Worm (Caenorhabditis elegans) whole organism, L1 larva: ENCODE measurements around the gene F52E1.3.

Experiments
- ces-1 ChIP-seq: fragments of 150-350 bp; optimal IDR thresholded peaks from 2 replicates; lab custom pipeline; 2014; ENCODE audit warnings: missing biosample characterization, missing genetic modification reagents, missing genetic modification characterization
- elt-2 ChIP-seq: sonication (generic microtip); optimal IDR thresholded peaks from 2 replicates; lab custom pipeline; 2016; ENCODE audit warnings: missing genetic modification characterization, mild to moderate bottlenecking, inconsistent platforms, missing compliant biosample characterization, missing genetic modification reagents
- fos-1 ChIP-seq: fragments of 150-350 bp; optimal IDR thresholded peaks from 2 replicates; lab custom pipeline; 2014; ENCODE audit warnings: missing biosample characterization, missing genetic modification characterization
- nhr-76 ChIP-seq: sonication (generic microtip); optimal IDR thresholded peaks from 2 replicates; lab custom pipeline; 2017; ENCODE audit warnings: missing biosample characterization, missing genetic modification characterization
- sup-37 ChIP-seq: fragments of 200-800 bp; sonication (Bioruptor generic); optimal IDR thresholded peaks from 2 replicates; lab custom pipeline; 2018; ENCODE audit warnings: mild to moderate bottlenecking, missing genetic modification characterization, missing compliant biosample characterization
- ztf-4 ChIP-seq: fragments of 150-350 bp; optimal IDR thresholded peaks from 2 replicates; lab custom pipeline; 2014; ENCODE audit warnings: missing biosample characterization, missing genetic modification characterization

DNA sequence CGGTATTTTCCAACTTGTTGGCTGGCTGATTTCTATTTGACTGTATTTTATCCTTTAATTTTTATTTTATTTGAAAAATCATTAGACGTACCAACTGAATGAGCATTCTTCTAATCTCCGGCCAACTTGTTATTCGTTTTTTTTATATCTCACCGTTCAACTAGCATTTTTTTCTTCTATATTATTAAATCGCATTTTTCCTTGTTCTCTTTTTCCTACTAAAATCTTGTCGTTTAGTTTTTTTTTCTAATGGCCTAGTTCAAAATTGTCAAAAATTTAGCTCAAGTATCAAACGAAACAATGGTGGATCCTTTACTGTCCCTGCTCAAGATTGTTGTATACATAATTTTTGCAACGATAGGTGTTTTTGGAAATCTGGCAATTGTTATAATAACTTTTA lies 43.2 kb upstream of the F52E1.3 start, which contains the start of gene srsx-22:
- no peak for TF ChIP-seq nhr-76 (tag; lab: Kevin White, UChicago)
- TF ChIP-seq ces-1 (GFP tag; lab: Kevin White, UChicago), result no peak
- TF ChIP-seq elt-2 (tag; lab: Kevin White, UChicago), result no peak
- TF ChIP-seq fos-1 (tag; lab: Kevin White, UChicago), result no peak
- no peak for TF ChIP-seq sup-37 (GFP tag; lab: Kevin White, UChicago)
- no peak for TF ChIP-seq ztf-4
